Fruit fly (Drosophila melanogaster) whole organism: ENCODE results near the gene CG12947.

Experiments used
- CG8478 ChIP-seq: fragments of >200 bp; optimal IDR thresholded peaks from 2 replicates; lab custom pipeline; 2018; ENCODE audit warnings: inconsistent platforms
- Dll ChIP-seq: fragments of >200 bp; optimal IDR thresholded peaks from 2 replicates; lab custom pipeline; 2017
- EcR ChIP-seq, 2 experiments: fragments of >200 bp; optimal IDR thresholded peaks; 2 replicates each; lab custom pipeline; 2017; ENCODE audit warnings: missing biosample characterization in 2 of 2, missing genetic modification characterization in 2 of 2, missing genetic modification reagents in 2 of 2
- pan ChIP-seq: fragments of >200 bp; optimal IDR thresholded peaks from 2 replicates; lab custom pipeline; 2017
- psq ChIP-seq: fragments of >200 bp; optimal IDR thresholded peaks from 2 replicates; lab custom pipeline; 2017
- usp ChIP-seq: fragments of >200 bp; optimal IDR thresholded peaks from 2 replicates; lab custom pipeline; 2017; ENCODE audit warnings: missing biosample characterization, missing genetic modification characterization, mixed read lengths

The CG12947 gene

DNA sequence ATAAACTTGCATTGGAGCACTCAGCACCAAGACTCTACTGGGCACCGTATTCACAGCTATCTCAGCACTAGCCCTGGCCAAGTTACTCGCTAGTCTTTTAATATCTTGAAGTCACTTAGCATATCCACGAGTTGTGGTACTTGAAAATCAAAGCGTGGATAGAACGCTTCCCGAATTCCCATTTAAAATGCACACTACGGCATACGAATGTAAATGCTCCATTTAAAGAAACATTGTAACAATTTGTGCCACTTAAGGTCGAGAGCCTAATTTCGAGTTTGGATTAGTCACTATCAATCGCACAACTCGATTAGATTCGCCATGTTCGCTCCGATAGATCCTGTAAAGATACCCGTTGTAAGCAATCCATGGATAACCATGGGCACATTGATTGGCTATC lies 34.0 kb downstream of the CG12947 start, which contains the start of gene eloF:
Gene eloF (plus strand): TSS at position 301 of the 400 bp plus-strand sequence.
- TF ChIP-seq pan (lab: Kevin White, UChicago) = no peak
- TF ChIP-seq EcR (GFP tag; optimal IDR thresholded peaks at IDR 0.05; lab: Kevin White, UChicago) = no peak
- TF ChIP-seq CG8478 = no peak
- TF ChIP-seq Dll (lab: Kevin White, UChicago) = no peak

DNA sequence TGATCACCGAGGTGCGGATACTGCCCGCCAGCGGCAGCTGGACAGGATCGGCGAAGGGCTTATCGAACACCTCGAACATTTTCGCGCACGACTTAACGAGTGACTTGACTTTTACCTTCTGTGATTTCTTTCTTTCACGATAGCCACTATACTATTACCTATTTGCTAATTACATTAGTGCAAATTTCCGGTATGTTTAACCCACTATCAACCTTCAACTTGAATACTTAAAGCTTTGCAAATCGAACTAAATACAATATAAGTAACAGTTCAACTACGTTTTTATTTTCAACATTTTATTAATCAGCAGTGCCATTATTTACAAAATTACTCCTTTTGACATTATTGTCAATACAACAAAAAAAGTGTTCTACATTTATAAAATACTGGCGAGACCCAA lies 37.0 kb downstream of the CG12947 start, which contains the start of gene CG16904:
Gene CG16904 (minus strand): TSS at position 101 of the 400 bp plus-strand sequence.
- no peak for TF ChIP-seq Dll (lab: Kevin White, UChicago)
- TF ChIP-seq usp (GFP tag; lab: Kevin White, UChicago) = no peak
- TF ChIP-seq EcR (GFP tag; optimal IDR thresholded peaks at IDR 0.05; lab: Kevin White, UChicago) = no peak

DNA sequence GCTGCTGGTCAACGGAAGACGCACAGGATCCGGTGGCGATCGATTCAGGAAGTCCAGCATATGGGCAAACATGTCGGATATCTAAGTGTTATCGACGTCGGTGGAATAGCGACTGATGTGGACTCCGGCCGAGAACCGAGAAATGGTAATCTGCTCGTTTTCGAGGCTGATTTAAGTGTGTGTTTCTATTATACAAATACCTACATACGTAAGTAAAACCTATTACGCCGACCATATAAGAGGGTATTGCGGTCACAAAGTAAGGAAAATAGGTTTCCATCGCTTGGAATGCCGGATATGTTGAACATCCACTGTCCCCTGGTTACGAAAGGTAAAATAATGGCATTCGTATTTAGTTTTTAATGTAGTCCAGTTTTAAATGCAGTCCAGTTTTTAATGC lies 38.4 kb downstream of the CG12947 start, which contains the start of gene CG9459:
Gene CG9459 (minus strand): TSS at position 101 of the 400 bp plus-strand sequence.
- TF ChIP-seq usp (GFP tag; lab: Kevin White, UChicago) (no peak), EcR (GFP tag; optimal IDR thresholded peaks at IDR 0.05; lab: Kevin White, UChicago) (no peak), pan (lab: Kevin White, UChicago) (no peak), psq (no peak), Dll (lab: Kevin White, UChicago) (no peak), CG8478 (no peak)

DNA sequence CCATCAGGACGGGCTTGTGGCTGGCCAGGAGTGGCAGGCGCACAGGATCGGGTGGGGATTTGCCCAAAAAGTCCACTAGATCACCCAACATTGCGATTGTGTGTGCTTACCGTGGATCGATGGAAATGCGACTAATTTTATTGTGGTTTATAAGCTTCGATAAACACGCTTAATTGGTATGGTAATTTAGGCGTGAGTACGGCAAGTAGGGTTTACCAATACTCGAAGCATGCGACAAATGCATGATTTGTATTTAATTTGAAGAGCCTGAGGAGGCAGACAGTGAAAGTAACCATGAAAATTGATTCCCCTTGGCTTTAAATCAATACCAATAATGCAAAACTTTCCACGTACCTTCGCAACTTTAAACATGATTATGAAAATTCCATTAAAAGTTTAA lies 39.9 kb downstream of the CG12947 start, which contains the start of gene CG9458:
Gene CG9458 (minus strand): TSS at position 101 of the 400 bp plus-strand sequence.
- no peak for TF ChIP-seq EcR (GFP tag; optimal IDR thresholded peaks at IDR 0.05; lab: Kevin White, UChicago)

DNA sequence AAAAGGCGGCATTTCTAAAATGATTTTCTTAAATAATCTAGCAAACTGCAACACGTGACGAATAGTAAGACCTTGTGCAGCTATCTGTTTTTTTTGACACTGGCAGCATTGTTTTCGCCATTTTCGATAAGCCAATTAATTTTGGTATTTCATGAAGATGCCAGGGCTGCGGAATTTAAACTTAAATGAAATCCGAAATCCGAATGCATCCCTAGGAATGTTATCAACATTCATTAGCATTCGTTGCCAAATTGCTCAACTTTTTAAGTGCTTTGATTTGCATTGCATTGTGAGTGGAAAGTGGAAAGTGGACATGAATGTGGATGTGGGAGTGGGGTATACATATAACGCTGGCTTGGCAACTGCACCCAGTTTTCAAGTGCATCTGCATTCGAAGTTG lies 41.2 kb downstream of the CG12947 start, which contains the start of gene CG42857:
Gene CG42857 (minus strand): TSS at position 101 of the 400 bp plus-strand sequence.
- TF ChIP-seq Dll (lab: Kevin White, UChicago) (no peak), CG8478 (no peak), psq (no peak), usp (GFP tag; lab: Kevin White, UChicago) (no peak), pan (lab: Kevin White, UChicago) (no peak), EcR (GFP tag; optimal IDR thresholded peaks at IDR 0.05; lab: Kevin White, UChicago) (no peak)

DNA sequence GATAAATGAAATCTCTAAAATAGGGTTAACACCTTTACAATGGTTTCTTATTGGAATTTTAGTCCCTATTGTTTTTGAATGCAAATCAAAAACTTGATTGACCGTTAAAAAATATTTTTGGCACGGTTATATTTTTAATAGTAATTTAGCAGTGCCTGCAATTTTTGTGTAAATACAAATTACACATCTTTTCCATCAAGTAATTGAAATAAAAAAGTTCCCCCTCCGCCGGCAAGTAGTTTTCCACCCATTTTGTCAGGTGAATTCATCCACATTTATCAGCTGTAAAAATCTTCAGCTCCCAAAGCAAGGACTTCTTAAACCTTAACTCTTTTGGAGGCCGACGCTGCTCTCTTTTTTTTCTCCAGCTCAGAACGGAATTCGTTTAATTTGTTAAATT lies 43.9 kb downstream of the CG12947 start, which contains the start of gene CG34302:
Gene CG34302 (minus strand): TSS at position 101 of the 400 bp plus-strand sequence.
- TF ChIP-seq Dll (lab: Kevin White, UChicago) = no peak
- no peak for TF ChIP-seq psq
- no peak for TF ChIP-seq EcR (GFP tag; optimal IDR thresholded peaks at IDR 0.05; lab: Kevin White, UChicago)
- no peak for TF ChIP-seq CG8478
- TF ChIP-seq usp (GFP tag; lab: Kevin White, UChicago) = no peak
- no peak for TF ChIP-seq pan (lab: Kevin White, UChicago)
